Worm (Caenorhabditis elegans) whole organism, mixed stage, embryonic: ENCODE data around the gene lgc-32.

Source experiments
- M03D4.4 ChIP-seq: sonication (generic microtip); optimal IDR thresholded peaks from 2 replicates; lab custom pipeline; 2017; ENCODE audit warnings: mild to moderate bottlenecking, missing genetic modification characterization, missing compliant biosample characterization
- bed-3 ChIP-seq: fragments of 200-800 bp; sonication (Bioruptor generic); optimal IDR thresholded peaks from 3 replicates; lab custom pipeline; 2018; ENCODE audit warnings: mild to moderate bottlenecking, missing genetic modification characterization, moderate library complexity, missing compliant biosample characterization
- blmp-1 ChIP-seq: fragments of 150-350 bp; optimal IDR thresholded peaks from 2 replicates; lab custom pipeline; 2014; ENCODE audit warnings: missing biosample characterization, missing genetic modification characterization
- ceh-39 ChIP-seq: fragments of 150-350 bp; optimal IDR thresholded peaks from 2 replicates; lab custom pipeline; 2014; ENCODE audit warnings: missing biosample characterization, missing genetic modification characterization
- ceh-43 ChIP-seq: fragments of 200-800 bp; sonication (Bioruptor generic); optimal IDR thresholded peaks from 2 replicates; lab custom pipeline; 2018; ENCODE audit warnings: mild to moderate bottlenecking, missing genetic modification characterization, moderate library complexity, missing compliant biosample characterization
- ceh-83 ChIP-seq: fragments of 200-800 bp; sonication (Bioruptor generic); optimal IDR thresholded peaks from 2 replicates; lab custom pipeline; 2018; ENCODE audit warnings: mild to moderate bottlenecking, missing genetic modification characterization, missing compliant biosample characterization
- ces-1 ChIP-seq: fragments of 150-350 bp; optimal IDR thresholded peaks from 2 replicates; lab custom pipeline; 2014; ENCODE audit warnings: missing biosample characterization, missing genetic modification reagents, missing genetic modification characterization
- drap-1 ChIP-seq: fragments of 200-800 bp; sonication (Bioruptor generic); optimal IDR thresholded peaks from 3 replicates; lab custom pipeline; 2018; ENCODE audit warnings: mild to moderate bottlenecking, missing genetic modification characterization, missing compliant biosample characterization
- elt-1 ChIP-seq: sonication (generic microtip); optimal IDR thresholded peaks from 2 replicates; lab custom pipeline; 2017; ENCODE audit warnings: missing genetic modification characterization, mild to moderate bottlenecking, missing compliant biosample characterization, antibody characterized with exemption, moderate library complexity, borderline replicate concordance; ENCODE audit not compliant: insufficient read depth
- elt-3 ChIP-seq: fragments of 150-350 bp; optimal IDR thresholded peaks from 2 replicates; lab custom pipeline; 2014; ENCODE audit warnings: missing biosample characterization, missing genetic modification characterization
- flh-1 ChIP-seq: fragments of 200-800 bp; sonication (Bioruptor generic); optimal IDR thresholded peaks from 2 replicates; lab custom pipeline; 2018; ENCODE audit warnings: mild to moderate bottlenecking, missing genetic modification characterization, moderate library complexity, missing compliant biosample characterization
- ham-2 ChIP-seq: fragments of 200-800 bp; sonication (Bioruptor generic); optimal IDR thresholded peaks from 2 replicates; lab custom pipeline; 2018; ENCODE audit warnings: mild to moderate bottlenecking, missing genetic modification characterization, missing compliant biosample characterization
- hlh-1 ChIP-seq: fragments of 150-350 bp; optimal IDR thresholded peaks from 2 replicates; lab custom pipeline; 2014; ENCODE audit warnings: missing biosample characterization, missing genetic modification reagents, missing genetic modification characterization
- lin-13 ChIP-seq: fragments of 150-350 bp; optimal IDR thresholded peaks from 2 replicates; lab custom pipeline; 2014; ENCODE audit warnings: missing biosample characterization, missing genetic modification characterization
- lin-32 ChIP-seq: fragments of 200-800 bp; sonication (Bioruptor generic); optimal IDR thresholded peaks from 2 replicates; lab custom pipeline; 2018; ENCODE audit warnings: mild to moderate bottlenecking, missing genetic modification characterization, missing compliant biosample characterization
- lsy-2 ChIP-seq: fragments of 150-350 bp; optimal IDR thresholded peaks from 2 replicates; lab custom pipeline; 2014; ENCODE audit warnings: missing biosample characterization, missing genetic modification characterization
- mab-5 ChIP-seq: fragments of 150-350 bp; optimal IDR thresholded peaks from 2 replicates; lab custom pipeline; 2014; ENCODE audit warnings: missing biosample characterization, missing genetic modification characterization
- mep-1 ChIP-seq: fragments of 150-350 bp; optimal IDR thresholded peaks from 2 replicates; lab custom pipeline; 2017; ENCODE audit warnings: missing biosample characterization, missing genetic modification reagents, missing genetic modification characterization, inconsistent platforms
- mls-2 ChIP-seq: sonication (generic microtip); optimal IDR thresholded peaks from 2 replicates; lab custom pipeline; 2016; ENCODE audit warnings: mild to moderate bottlenecking, missing genetic modification characterization, moderate library complexity, missing compliant biosample characterization
- nhr-2 ChIP-seq: fragments of 150-350 bp; optimal IDR thresholded peaks from 2 replicates; lab custom pipeline; 2014; ENCODE audit warnings: missing biosample characterization, missing genetic modification characterization
- nhr-237 ChIP-seq: fragments of 150-350 bp; optimal IDR thresholded peaks from 2 replicates; lab custom pipeline; 2014; ENCODE audit warnings: missing biosample characterization, missing genetic modification characterization
- nhr-28 ChIP-seq: fragments of 150-350 bp; optimal IDR thresholded peaks from 2 replicates; lab custom pipeline; 2014; ENCODE audit warnings: missing biosample characterization, missing genetic modification characterization
- nhr-76 ChIP-seq: sonication (generic microtip); optimal IDR thresholded peaks from 2 replicates; lab custom pipeline; 2017; ENCODE audit warnings: missing biosample characterization, missing genetic modification characterization
- pha-4 ChIP-seq: fragments of 150-350 bp; optimal IDR thresholded peaks from 2 replicates; lab custom pipeline; 2018; ENCODE audit warnings: missing biosample characterization, missing genetic modification reagents, missing genetic modification characterization
- sem-2 ChIP-seq: fragments of 200-800 bp; sonication (Bioruptor generic); optimal IDR thresholded peaks from 2 replicates; lab custom pipeline; 2018; ENCODE audit warnings: mild to moderate bottlenecking, missing genetic modification characterization, missing compliant biosample characterization
- snpc-4 ChIP-seq: fragments of 150-350 bp; optimal IDR thresholded peaks from 2 replicates; lab custom pipeline; 2014; ENCODE audit warnings: missing biosample characterization, missing genetic modification characterization
- tbx-8 ChIP-seq: fragments of 200-800 bp; sonication (Bioruptor generic); optimal IDR thresholded peaks from 2 replicates; lab custom pipeline; 2018; ENCODE audit warnings: mild to moderate bottlenecking, missing genetic modification characterization, moderate library complexity, missing compliant biosample characterization
- unc-120 ChIP-seq: sonication (generic microtip); optimal IDR thresholded peaks from 2 replicates; lab custom pipeline; 2017; ENCODE audit warnings: missing genetic modification characterization, missing compliant biosample characterization; ENCODE audit not compliant: poor library complexity, severe bottlenecking
- zip-8 ChIP-seq: fragments of 150-350 bp; optimal IDR thresholded peaks from 2 replicates; lab custom pipeline; 2014; ENCODE audit warnings: missing biosample characterization, missing genetic modification characterization
- ztf-11 ChIP-seq: fragments of 150-350 bp; optimal IDR thresholded peaks from 2 replicates; lab custom pipeline; 2014; ENCODE audit warnings: missing biosample characterization, missing genetic modification characterization

Gene lgc-32

DNA sequence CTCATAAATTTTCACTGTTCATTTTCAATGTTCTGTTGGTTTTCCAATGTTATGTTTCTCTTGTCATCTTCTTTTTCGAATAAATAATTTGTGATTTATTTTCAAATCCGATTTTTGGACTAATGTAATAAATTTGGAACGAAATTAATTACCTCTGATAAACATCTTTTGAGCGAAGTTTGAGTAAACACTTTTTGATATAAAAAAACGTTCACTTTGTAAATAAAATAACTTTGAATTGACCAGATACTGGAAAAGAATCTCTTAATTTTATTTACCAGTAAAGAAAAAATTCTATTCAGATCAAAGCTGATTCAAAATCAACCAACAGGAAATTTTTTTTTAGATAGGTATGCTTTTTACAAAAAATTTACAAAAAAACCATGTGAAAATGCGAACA is at the start of gene lgc-32:
TSS of gene lgc-32 (plus strand) at position 301 of the 400 bp plus-strand sequence.
- no peak for TF ChIP-seq flh-1
- no peak for TF ChIP-seq ztf-11 (tag; lab: Kevin White, UChicago)
- TF ChIP-seq mep-1 (tag; lab: Kevin White, UChicago), result no peak
- no peak for TF ChIP-seq M03D4.4 (tag; lab: Kevin White, UChicago)
- no peak for TF ChIP-seq nhr-76 (tag; lab: Kevin White, UChicago)
- TF ChIP-seq snpc-4 (tag; lab: Kevin White, UChicago), result no peak
- no peak for TF ChIP-seq elt-1 (tag; lab: Kevin White, UChicago)
- TF ChIP-seq lin-32 (GFP tag; lab: Kevin White, UChicago), result no peak
- TF ChIP-seq ceh-83, result no peak
- no peak for TF ChIP-seq sem-2 (GFP tag; lab: Kevin White, UChicago)
- TF ChIP-seq zip-8 (tag; lab: Kevin White, UChicago), result no peak

DNA sequence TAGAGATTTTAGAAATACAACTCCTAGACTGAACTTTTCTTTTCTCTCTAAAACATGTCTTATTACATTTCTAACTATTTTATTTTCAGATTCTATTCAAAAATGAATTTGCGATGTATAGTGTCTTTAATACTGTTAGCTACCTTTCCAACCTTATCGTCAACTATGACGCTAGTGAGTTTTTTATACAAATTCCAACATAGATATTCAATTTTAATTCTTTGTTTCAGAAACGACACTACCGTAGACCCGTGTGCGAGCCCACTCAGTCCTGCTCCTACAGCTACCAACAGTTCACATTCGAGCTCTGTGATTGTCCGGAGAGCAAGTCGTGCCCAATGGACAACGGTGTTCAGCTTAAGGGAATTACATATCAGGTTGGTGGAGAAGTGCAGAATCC is 42.8 kb upstream of the lgc-32 start, which contains the start of gene M6.4:
TSS of gene M6.4 (plus strand) at position 55 of the 400 bp plus-strand sequence.
- TF ChIP-seq mep-1 (tag; lab: Kevin White, UChicago) (no peak), ham-2 (GFP tag; lab: Kevin White, UChicago) (no peak), nhr-237 (tag; lab: Kevin White, UChicago) (no peak), nhr-28 (no peak), mab-5 (tag; lab: Kevin White, UChicago) (no peak), sem-2 (GFP tag; lab: Kevin White, UChicago) (no peak), nhr-2 (no peak), elt-3 (tag; lab: Kevin White, UChicago) (no peak), nhr-76 (tag; lab: Kevin White, UChicago) (no peak), pha-4 (tag; lab: Kevin White, UChicago) (no peak), ceh-43 (GFP tag; lab: Kevin White, UChicago) (no peak), M03D4.4 (tag; lab: Kevin White, UChicago) (no peak), snpc-4 (tag; lab: Kevin White, UChicago) (no peak), ceh-83 (no peak), lin-13 (tag; lab: Kevin White, UChicago) (no peak), unc-120 (tag; lab: Kevin White, UChicago) (no peak), zip-8 (tag; lab: Kevin White, UChicago) (no peak), mls-2 (tag; lab: Kevin White, UChicago) (no peak)
- TF ChIP-seq, all 35 proteins: peak for 0

DNA sequence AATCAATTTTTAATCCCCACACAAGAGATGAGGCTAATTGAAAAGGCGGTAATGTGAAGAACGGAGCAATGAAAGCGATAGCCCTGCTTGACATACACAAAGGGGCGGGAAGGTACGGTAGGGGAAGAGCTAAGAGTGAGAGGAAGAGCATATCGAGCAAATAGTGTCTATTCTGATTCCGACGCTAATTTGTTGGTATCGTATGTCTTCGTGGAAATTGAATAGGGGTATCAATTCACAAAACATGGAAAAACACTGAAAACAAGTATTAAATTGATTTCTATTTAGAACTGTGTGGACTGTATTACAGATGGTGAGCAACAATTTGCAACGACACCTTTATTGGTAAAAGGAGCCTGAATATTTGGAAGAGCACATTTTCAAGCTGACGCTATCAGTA is 35.0 kb upstream of the lgc-32 start, which contains the start of gene pha-2:
TSS of gene pha-2 (minus strand) at position 101 of the 400 bp plus-strand sequence.
- TF ChIP-seq sem-2 (GFP tag; lab: Kevin White, UChicago) (no peak), blmp-1 (tag; lab: Kevin White, UChicago) (no peak)

DNA sequence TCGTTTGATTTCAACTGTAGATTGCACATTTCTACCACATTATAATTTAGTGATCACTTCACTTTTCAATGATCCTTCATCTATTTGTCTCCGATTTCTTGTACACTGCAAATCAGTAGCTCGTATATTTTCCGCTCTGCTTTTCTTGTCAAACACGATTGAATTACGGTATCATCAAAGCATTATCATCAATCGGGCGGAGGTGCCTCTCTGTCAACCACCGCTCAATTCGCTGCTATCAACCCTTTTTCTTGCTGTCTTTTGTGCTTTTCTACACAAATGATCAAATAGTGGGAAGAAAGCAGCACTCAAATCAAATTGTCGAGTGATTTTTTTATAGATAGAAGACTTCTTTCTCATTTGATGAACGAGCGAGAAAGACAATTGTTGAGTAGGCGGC is 34.3 kb upstream of the lgc-32 start:
- TF ChIP-seq ceh-83, result no peak
- no peak for TF ChIP-seq ham-2 (GFP tag; lab: Kevin White, UChicago)
- no peak for TF ChIP-seq zip-8 (tag; lab: Kevin White, UChicago)
- TF ChIP-seq ceh-43 (GFP tag; lab: Kevin White, UChicago), result no peak
- TF ChIP-seq bed-3, result no peak
- no peak for TF ChIP-seq nhr-237 (tag; lab: Kevin White, UChicago)
- TF ChIP-seq lin-13 (tag; lab: Kevin White, UChicago), result no peak
- TF ChIP-seq nhr-2, result no peak
- TF ChIP-seq snpc-4 (tag; lab: Kevin White, UChicago), result no peak
- no peak for TF ChIP-seq blmp-1 (tag; lab: Kevin White, UChicago)
- TF ChIP-seq mls-2 (tag; lab: Kevin White, UChicago), result no peak
- TF ChIP-seq tbx-8 (GFP tag; lab: Kevin White, UChicago), result no peak
- TF ChIP-seq nhr-28, result no peak
- no peak for TF ChIP-seq drap-1 (GFP tag; lab: Kevin White, UChicago)

DNA sequence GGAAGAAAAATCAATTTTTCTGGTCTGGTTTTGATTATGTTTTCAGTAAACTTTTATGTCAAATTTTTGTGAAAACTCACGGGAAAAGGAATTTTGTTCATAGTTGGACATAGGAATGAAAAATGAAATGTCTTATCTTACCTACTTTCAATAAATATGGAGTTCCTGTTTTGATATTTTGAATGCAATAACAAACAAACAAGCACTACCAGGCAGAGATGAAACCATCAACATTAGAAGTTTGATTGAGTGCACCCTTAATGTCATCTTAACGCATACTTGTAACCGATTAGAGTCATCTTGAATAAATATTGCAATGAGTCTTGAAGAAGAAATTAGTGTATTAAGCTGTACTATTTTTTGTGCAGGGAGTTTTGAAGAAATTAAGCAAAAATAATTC is 30.5 kb upstream of the lgc-32 start, which contains the start of gene M6.11:
TSS of gene M6.11 (minus strand) at position 101 of the 400 bp plus-strand sequence.
- TF ChIP-seq sem-2 (GFP tag; lab: Kevin White, UChicago), result no peak
- no peak for TF ChIP-seq ceh-39 (tag; lab: Kevin White, UChicago)

DNA sequence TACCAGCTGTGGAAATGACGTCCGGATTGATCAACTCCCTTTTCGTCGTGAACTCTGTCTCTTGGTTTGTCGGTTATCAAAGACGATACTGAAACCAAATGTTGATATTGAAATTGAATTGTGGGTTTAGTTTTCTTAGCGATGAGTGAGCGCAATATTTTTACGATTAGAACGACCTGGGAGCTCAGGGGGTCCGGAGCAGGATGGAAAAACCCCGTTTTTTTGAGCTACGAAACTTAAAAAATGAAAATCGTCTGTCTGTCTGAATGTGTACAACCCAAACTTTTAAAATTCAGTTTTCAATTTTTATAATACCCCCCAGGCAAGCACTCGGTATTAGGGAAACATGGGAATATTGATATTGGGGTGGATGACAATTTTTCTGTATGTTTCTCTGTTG is 29.1 kb upstream of the lgc-32 start:
- TF ChIP-seq nhr-76 (tag; lab: Kevin White, UChicago) (no peak), ces-1 (GFP tag; lab: Kevin White, UChicago) (no peak), ceh-43 (GFP tag; lab: Kevin White, UChicago) (no peak), lin-13 (tag; lab: Kevin White, UChicago) (no peak), M03D4.4 (tag; lab: Kevin White, UChicago) (no peak), mab-5 (tag; lab: Kevin White, UChicago) (no peak), nhr-237 (tag; lab: Kevin White, UChicago) (no peak), mls-2 (tag; lab: Kevin White, UChicago) (no peak), ceh-39 (tag; lab: Kevin White, UChicago) (no peak), bed-3 (no peak), lsy-2 (tag; lab: Kevin White, UChicago) (no peak), drap-1 (GFP tag; lab: Kevin White, UChicago) (no peak), tbx-8 (GFP tag; lab: Kevin White, UChicago) (no peak), nhr-2 (no peak), ham-2 (GFP tag; lab: Kevin White, UChicago) (no peak), blmp-1 (tag; lab: Kevin White, UChicago) (no peak), ceh-83 (no peak), unc-120 (tag; lab: Kevin White, UChicago) (no peak), elt-1 (tag; lab: Kevin White, UChicago) (no peak), hlh-1 (no peak)
- TF ChIP-seq, all 35 proteins: peak for 0
